Fruit fly (Drosophila melanogaster) whole organism, prepupa: Measurements from ENCODE around the gene hwt.
A peak's percentile ranks its signal among the peaks of the same experiment; 100 is the strongest.

Experiments
- Blimp-1 ChIP-seq: fragments of 200-800 bp; sonication (Bioruptor generic); optimal IDR thresholded peaks from 3 replicates; lab custom pipeline; 2017; ENCODE audit warnings: missing biosample characterization, missing genetic modification characterization, mild to moderate bottlenecking, moderate library complexity, missing genetic modification reagents
- CG10631 ChIP-seq: fragments of 200-800 bp; sonication (Bioruptor generic); optimal IDR thresholded peaks from 2 replicates; lab custom pipeline; 2016; ENCODE audit warnings: missing biosample characterization, missing genetic modification characterization
- CG32006 ChIP-seq: fragments of 200-800 bp; sonication (Bioruptor generic); optimal IDR thresholded peaks from 3 replicates; lab custom pipeline; 2017; ENCODE audit warnings: missing biosample characterization, mild to moderate bottlenecking, missing genetic modification characterization
- Gug ChIP-seq: fragments of 200-800 bp; sonication (Bioruptor generic); IDR thresholded peaks from 2 replicates; pipeline ENCODE4 v1.3.6; 2022; ENCODE audit warnings: missing biosample characterization, missing genetic modification characterization
- Hr39 ChIP-seq: fragments of 200-800 bp; sonication (Bioruptor generic); optimal IDR thresholded peaks from 2 replicates; lab custom pipeline; 2016; ENCODE audit warnings: missing biosample characterization, missing genetic modification characterization
- achi ChIP-seq: fragments of 200-800 bp; sonication (Bioruptor generic); optimal IDR thresholded peaks from 3 replicates; lab custom pipeline; 2016; ENCODE audit warnings: missing biosample characterization, missing genetic modification characterization
- dac ChIP-seq: fragments of 200-800 bp; sonication (Bioruptor generic); optimal IDR thresholded peaks from 2 replicates; lab custom pipeline; 2017; ENCODE audit warnings: missing biosample characterization, mild to moderate bottlenecking, missing genetic modification characterization
- fd59A ChIP-seq: fragments of 200-800 bp; sonication (Bioruptor generic); optimal IDR thresholded peaks from 2 replicates; lab custom pipeline; 2017; ENCODE audit warnings: missing biosample characterization, mild to moderate bottlenecking, missing genetic modification characterization, missing genetic modification reagents
- fd85E ChIP-seq: fragments of 200-800 bp; sonication (Bioruptor generic); optimal IDR thresholded peaks from 3 replicates; lab custom pipeline; 2016; ENCODE audit warnings: missing biosample characterization, missing genetic modification characterization
- fkh ChIP-seq: fragments of 200-800 bp; sonication (Bioruptor generic); optimal IDR thresholded peaks from 3 replicates; lab custom pipeline; 2017; ENCODE audit warnings: missing biosample characterization, mild to moderate bottlenecking, missing genetic modification characterization, moderate library complexity

DNA sequence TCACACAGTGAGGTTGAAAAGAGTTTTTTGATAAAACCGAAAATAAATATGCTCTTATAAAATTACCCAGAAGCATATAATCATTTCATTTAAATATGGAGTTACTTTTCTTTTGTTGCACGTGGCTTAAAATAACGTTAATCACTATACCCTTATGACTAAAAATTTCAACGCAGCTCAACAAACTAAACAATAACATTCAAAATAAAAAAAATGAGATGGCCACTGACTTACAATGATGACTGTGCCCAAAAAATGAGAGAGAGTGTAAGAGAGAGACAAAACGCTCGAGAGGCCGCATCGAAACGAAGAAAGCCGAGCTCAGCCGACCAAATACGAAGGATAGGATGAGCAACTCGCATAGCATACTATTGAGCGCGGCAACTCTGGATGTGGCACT lies 20.6 kb downstream of the hwt start:
- TF ChIP-seq fd59A (GFP tag; lab: Kevin White, UChicago) (no peak), Gug (GFP tag; lab: Robert Waterston, UW) (no peak), dac (GFP tag; lab: Kevin White, UChicago) (no peak), CG10631 (no peak), Hr39 (GFP tag; lab: Kevin White, UChicago) (peak; percentile 21), achi (GFP tag; lab: Kevin White, UChicago) (no peak), fkh (GFP tag; lab: Kevin White, UChicago) (no peak), fd85E (GFP tag; lab: Kevin White, UChicago) (no peak), Blimp-1 (GFP tag; lab: Kevin White, UChicago) (no peak), CG32006 (GFP tag; lab: Kevin White, UChicago) (no peak)
